Fruit fly (Drosophila melanogaster): ENCODE measurements around the gene Pxn.

DNA sequence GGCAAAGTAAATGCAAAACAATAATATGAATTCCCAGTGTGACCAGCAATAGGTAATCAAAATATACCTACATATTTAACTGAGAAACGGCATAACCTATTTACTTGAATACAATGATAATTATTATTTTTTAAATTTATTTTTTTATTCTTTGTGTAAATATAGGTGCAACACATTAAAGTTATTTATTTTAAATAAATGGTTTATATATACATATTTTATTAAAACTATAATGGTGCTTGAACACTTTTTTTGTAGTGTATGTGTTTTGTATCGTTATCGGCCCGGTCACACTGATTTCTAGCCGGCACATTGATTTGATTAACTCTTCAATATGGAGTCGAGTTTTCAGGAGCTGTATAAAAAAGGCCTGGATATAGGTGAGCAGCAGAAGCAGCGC lies 21.9 kb upstream of the Pxn start, which contains the start of the genes ProRS-m, CG42304 and Snup:
- TF ChIP-seq Myc (optimal IDR thresholded peaks at IDR 0.05) = no peak
- no peak for TF ChIP-seq h (optimal IDR thresholded peaks at IDR 0.05)
